Fruit fly (Drosophila melanogaster): ENCODE data around the gene CG34456.
A peak's percentile ranks its signal among the peaks of the same experiment; 100 is the strongest.

Gene CG34456

DNA sequence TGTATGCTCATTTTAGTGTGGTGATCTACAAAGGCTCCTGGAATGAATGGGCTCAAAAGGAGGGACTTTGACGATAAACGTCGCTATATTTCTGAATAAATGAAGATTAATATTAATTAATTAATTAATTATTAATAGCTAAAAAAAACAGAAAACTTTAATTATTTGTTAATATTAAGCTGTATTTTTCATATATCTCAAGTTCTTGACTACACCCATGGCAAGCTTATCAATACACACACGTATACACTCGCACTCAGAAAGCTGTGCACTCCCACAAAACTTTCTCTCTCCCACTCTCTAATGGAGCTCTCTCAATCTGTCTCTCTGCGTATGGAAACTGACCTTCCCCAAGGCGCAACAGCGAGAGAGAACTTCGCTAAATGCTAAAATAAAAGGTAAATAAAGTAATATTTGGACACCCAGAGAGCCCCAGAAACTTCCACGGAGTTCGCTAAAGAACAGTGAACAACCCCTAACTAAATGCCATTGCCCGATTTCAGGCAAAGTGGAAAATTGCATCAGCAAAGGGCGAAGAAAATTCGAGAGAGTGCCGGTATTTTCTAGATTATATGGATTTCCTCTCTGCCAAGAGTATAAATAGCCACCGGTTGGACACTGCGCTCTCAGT lies 11.6 kb downstream of the CG34456 start:
- TF ChIP-seq Hr96 (GFP tag; optimal IDR thresholded peaks at IDR 0.05) (no peak), pad (GFP tag; optimal IDR thresholded peaks at IDR 0.05) (peak; percentile 46), CG12768 (GFP tag; optimal IDR thresholded peaks at IDR 0.05) (peak; percentile 51), CG14711 (tag; optimal IDR thresholded peaks at IDR 0.05) (peak; percentile 64), tj (GFP tag; optimal IDR thresholded peaks at IDR 0.05) (peak; percentile 35), cnc (optimal IDR thresholded peaks at IDR 0.05) (no peak), CG1620 (GFP tag; optimal IDR thresholded peaks at IDR 0.05) (no peak), Mnt (GFP tag; optimal IDR thresholded peaks at IDR 0.05) (peak; percentile 17), ovo (GFP tag; optimal IDR thresholded peaks at IDR 0.05) (no peak), kay (GFP tag; ENCODE audit: borderline replicate concordance) (no peak), CG7045 (GFP tag; optimal IDR thresholded peaks at IDR 0.05) (peak; percentile 74), bab1 (GFP tag; optimal IDR thresholded peaks at IDR 0.05) (peak; percentile 30), CG33017 (tag; optimal IDR thresholded peaks at IDR 0.05) (peak; percentile 71), Clk (GFP tag; optimal IDR thresholded peaks at IDR 0.05) (peak; percentile 50), toe (GFP tag; optimal IDR thresholded peaks at IDR 0.05) (no peak), CG7101 (tag; optimal IDR thresholded peaks at IDR 0.05) (peak; percentile 58), CG11617 (GFP tag; optimal IDR thresholded peaks at IDR 0.05) (peak; percentile 73), CG5204 (GFP tag; optimal IDR thresholded peaks at IDR 0.05) (no peak), cic (GFP tag; optimal IDR thresholded peaks at IDR 0.05) (peak; percentile 23), Crg-1 (GFP tag; optimal IDR thresholded peaks at IDR 0.05) (peak; percentile 1)

DNA sequence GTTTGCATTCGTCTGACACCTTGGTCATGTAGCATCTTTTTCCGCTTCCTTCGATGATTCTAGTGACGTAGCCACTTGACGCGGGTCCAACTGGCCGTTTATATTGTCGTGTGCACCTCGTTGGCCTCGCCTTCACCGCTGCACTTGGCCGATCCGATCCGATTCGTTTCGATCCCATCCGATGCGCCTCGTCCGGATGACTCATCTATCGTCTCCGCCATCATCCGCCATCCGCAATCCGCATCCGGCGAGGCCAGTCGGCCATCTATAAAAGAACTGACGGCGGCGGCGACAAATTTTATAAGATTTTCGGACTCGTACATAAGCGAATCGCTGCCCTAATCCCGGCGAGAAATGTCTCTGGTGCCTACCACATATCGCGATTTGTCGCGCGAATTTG lies 13.2 kb downstream of the CG34456 start, which contains the start of gene CG4461:
CG4461 (plus strand) TSS at position 301 of the 400 bp plus-strand sequence.
- TF ChIP-seq Clk (GFP tag; optimal IDR thresholded peaks at IDR 0.05) = no peak
- TF ChIP-seq Hr96 (GFP tag; optimal IDR thresholded peaks at IDR 0.05) = no peak
- no peak for TF ChIP-seq bab1 (GFP tag; optimal IDR thresholded peaks at IDR 0.05)
- TF ChIP-seq CG33017 (tag; optimal IDR thresholded peaks at IDR 0.05) = no peak

DNA sequence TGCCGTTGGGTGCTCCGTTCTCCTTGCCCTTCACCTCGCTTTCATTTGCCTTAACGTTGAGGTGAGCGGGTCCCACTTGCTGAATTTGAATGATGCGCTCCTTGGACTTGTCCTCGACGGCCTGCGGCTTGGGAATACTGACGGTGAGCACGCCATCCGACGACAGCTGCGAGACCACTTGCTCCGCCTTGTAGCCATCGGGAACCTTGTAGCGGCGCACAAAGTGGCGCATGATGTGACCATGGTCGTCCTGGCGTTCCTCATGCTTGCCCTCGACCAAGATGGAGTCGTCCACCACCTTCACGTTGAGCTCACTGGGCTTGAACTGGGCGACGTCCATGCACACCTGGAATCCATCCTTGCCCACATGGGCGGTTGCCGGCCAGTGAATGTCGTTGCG lies 14.7 kb downstream of the CG34456 start:
- TF ChIP-seq Clk (GFP tag; optimal IDR thresholded peaks at IDR 0.05) = peak; percentile 63
- TF ChIP-seq Crg-1 (GFP tag; optimal IDR thresholded peaks at IDR 0.05) = no peak

DNA sequence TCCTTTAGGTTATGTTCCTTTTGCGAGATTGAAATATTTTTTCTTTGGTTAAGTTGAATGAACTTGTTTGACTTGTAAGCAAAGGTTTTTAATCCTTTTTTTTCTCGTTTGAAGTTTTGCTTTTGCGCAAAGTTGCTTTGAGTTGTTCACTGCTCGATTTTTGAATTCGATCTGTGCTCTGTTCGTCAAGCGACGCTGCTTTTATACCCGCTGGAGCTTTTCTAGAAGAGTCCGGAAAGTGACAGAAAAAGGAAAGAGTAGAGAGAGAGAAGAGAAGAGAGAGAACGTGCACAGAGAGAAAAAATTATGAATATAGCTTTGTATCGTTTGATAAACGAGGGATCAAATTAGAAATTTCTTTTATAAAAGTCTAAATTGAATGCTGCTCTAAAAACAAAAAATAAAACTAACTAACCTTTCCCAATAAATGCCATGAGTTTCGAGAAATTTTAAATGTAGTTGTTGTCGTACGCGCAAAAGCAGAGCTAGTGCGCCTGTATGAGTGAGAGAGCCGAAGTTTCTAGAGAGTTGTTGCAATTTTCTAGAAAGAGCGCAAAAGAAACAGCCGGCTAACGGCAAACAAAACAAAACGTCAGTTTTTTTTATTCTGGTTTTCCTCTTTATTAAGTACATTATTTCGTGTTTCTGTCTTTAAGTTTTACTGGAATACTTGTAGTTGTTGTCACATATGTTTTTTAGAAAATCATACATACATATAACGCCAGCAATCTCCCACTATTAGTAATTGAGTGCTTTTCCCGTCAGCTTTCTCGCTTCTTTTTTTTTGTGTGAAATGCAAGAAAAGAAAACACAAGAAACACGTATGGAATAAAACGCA lies 15.5 kb downstream of the CG34456 start, which contains the start of gene Hsp26:
Hsp26 (minus strand) TSS at position 230 of the 838 bp plus-strand sequence.
- TF ChIP-seq pad (GFP tag; optimal IDR thresholded peaks at IDR 0.05) = peak; percentile 49
- peak; percentile 77 for TF ChIP-seq CG12768 (GFP tag; optimal IDR thresholded peaks at IDR 0.05)
- peak; percentile 76 for TF ChIP-seq bab1 (GFP tag; optimal IDR thresholded peaks at IDR 0.05)
- TF ChIP-seq Clk (GFP tag; optimal IDR thresholded peaks at IDR 0.05) = peak; percentile 40
- TF ChIP-seq Hr96 (GFP tag; optimal IDR thresholded peaks at IDR 0.05) = peak; percentile 50
- peak; percentile 62 for TF ChIP-seq Mnt (GFP tag; optimal IDR thresholded peaks at IDR 0.05)
- TF ChIP-seq toe (GFP tag; optimal IDR thresholded peaks at IDR 0.05) = no peak
- TF ChIP-seq CG1620 (GFP tag; optimal IDR thresholded peaks at IDR 0.05) = no peak
- peak; percentile 99 for TF ChIP-seq kay (GFP tag; ENCODE audit: borderline replicate concordance)
- no peak for TF ChIP-seq ovo (GFP tag; optimal IDR thresholded peaks at IDR 0.05)
- peak; percentile 70 for TF ChIP-seq CG7045 (GFP tag; optimal IDR thresholded peaks at IDR 0.05)
- peak; percentile 44 for TF ChIP-seq tj (GFP tag; optimal IDR thresholded peaks at IDR 0.05)
- TF ChIP-seq CG33017 (tag; optimal IDR thresholded peaks at IDR 0.05) = peak; percentile 79
- TF ChIP-seq cic (GFP tag; optimal IDR thresholded peaks at IDR 0.05) = peak; percentile 41
- TF ChIP-seq Crg-1 (GFP tag; optimal IDR thresholded peaks at IDR 0.05) = peak; percentile 55
- TF ChIP-seq CG5204 (GFP tag; optimal IDR thresholded peaks at IDR 0.05) = no peak
- peak; percentile 78 for TF ChIP-seq CG7101 (tag; optimal IDR thresholded peaks at IDR 0.05)
- peak; percentile 89 for TF ChIP-seq CG11617 (GFP tag; optimal IDR thresholded peaks at IDR 0.05)
- TF ChIP-seq CG14711 (tag; optimal IDR thresholded peaks at IDR 0.05) = peak; percentile 81
- no peak for TF ChIP-seq cnc (optimal IDR thresholded peaks at IDR 0.05)

- no peak for TF ChIP-seq CG14711 (tag; optimal IDR thresholded peaks at IDR 0.05)
- TF ChIP-seq cnc (optimal IDR thresholded peaks at IDR 0.05) = no peak
- no peak for TF ChIP-seq ovo (GFP tag; optimal IDR thresholded peaks at IDR 0.05)
- TF ChIP-seq tj (GFP tag; optimal IDR thresholded peaks at IDR 0.05) = peak; percentile 84
Measured at dm6 chr3L:9379484-9380343, 17.8 kb downstream of the CG34456 start, which contains the start of gene Hsp67Ba. TSS of gene Hsp67Ba (minus strand) at chr3L:9379534.

dm6 chr3L:9380344-9380849 lies 18.5 kb downstream of the CG34456 start:
- TF ChIP-seq kay (GFP tag; ENCODE audit: borderline replicate concordance) = no peak
- TF ChIP-seq CG33017 (tag; optimal IDR thresholded peaks at IDR 0.05) = no peak
- TF ChIP-seq cnc (optimal IDR thresholded peaks at IDR 0.05) = no peak
- TF ChIP-seq CG7101 (tag; optimal IDR thresholded peaks at IDR 0.05) = no peak
- no peak for TF ChIP-seq bab1 (GFP tag; optimal IDR thresholded peaks at IDR 0.05)

Data from whole organism, adult.